Worm (Caenorhabditis elegans) whole organism, young adult: ENCODE results near the gene clec-166.

Experiments
- B0019.2 ChIP-seq: fragments of 200-800 bp; sonication (Bioruptor generic); conservative IDR thresholded peaks from 2 replicates; pipeline ENCODE4 v1.3.6; 2022; ENCODE audit warnings: missing genetic modification reagents, missing genetic modification characterization, missing compliant biosample characterization
- C17E4.6 ChIP-seq: fragments of 200-800 bp; sonication (Bioruptor generic); IDR thresholded peaks from 2 replicates; pipeline ENCODE4 v1.3.6; 2022; ENCODE audit warnings: missing genetic modification reagents, missing genetic modification characterization, missing compliant biosample characterization
- F23B12.7 ChIP-seq: sonication (generic microtip); optimal IDR thresholded peaks from 2 replicates; lab custom pipeline; 2017; ENCODE audit warnings: missing genetic modification characterization, mild to moderate bottlenecking, missing compliant biosample characterization, antibody characterized with exemption, moderate library complexity; ENCODE audit not compliant: insufficient read depth
- F37B4.10 ChIP-seq: fragments of 200-800 bp; sonication (Bioruptor generic); IDR thresholded peaks from 2 replicates; pipeline ENCODE4 v1.3.6; 2022; ENCODE audit warnings: missing genetic modification characterization, missing compliant biosample characterization
- F49E8.2 ChIP-seq: sonication (generic microtip); optimal IDR thresholded peaks from 3 replicates; lab custom pipeline; 2017; ENCODE audit warnings: missing genetic modification characterization, mild to moderate bottlenecking, missing compliant biosample characterization, antibody characterized with exemption, moderate library complexity; ENCODE audit not compliant: insufficient read depth
- F57A8.1 ChIP-seq: fragments of 200-800 bp; sonication (Bioruptor generic); optimal IDR thresholded peaks from 2 replicates; lab custom pipeline; 2018; ENCODE audit warnings: mild to moderate bottlenecking, missing genetic modification characterization, moderate library complexity, missing compliant biosample characterization
- F57C9.4 ChIP-seq: sonication (generic microtip); optimal IDR thresholded peaks from 2 replicates; lab custom pipeline; 2017; ENCODE audit warnings: mild to moderate bottlenecking, missing genetic modification characterization, missing compliant biosample characterization
- K11D2.4 ChIP-seq: fragments of 200-800 bp; sonication (Bioruptor generic); IDR thresholded peaks from 2 replicates; pipeline ENCODE4 v1.3.6; 2022; ENCODE audit warnings: missing genetic modification reagents, missing genetic modification characterization, missing compliant biosample characterization
- T07F8.4 ChIP-seq: sonication (generic microtip); optimal IDR thresholded peaks from 2 replicates; lab custom pipeline; 2016; ENCODE audit warnings: mild to moderate bottlenecking, missing genetic modification characterization, moderate library complexity, missing compliant biosample characterization
- Y53F4B.3 ChIP-seq: fragments of 200-800 bp; sonication (Bioruptor generic); IDR thresholded peaks from 2 replicates; pipeline ENCODE4 v1.3.6; 2022; ENCODE audit warnings: missing genetic modification reagents, missing genetic modification characterization, missing compliant biosample characterization
- Y95B8A.8 ChIP-seq: fragments of 200-800 bp; sonication (Bioruptor generic); IDR thresholded peaks from 2 replicates; pipeline ENCODE4 v1.3.6; 2022; ENCODE audit warnings: missing genetic modification reagents, missing genetic modification characterization, missing compliant biosample characterization
- ZK185.1 ChIP-seq: sonication (generic microtip); optimal IDR thresholded peaks from 2 replicates; lab custom pipeline; 2016; ENCODE audit warnings: mild to moderate bottlenecking, missing genetic modification characterization, missing compliant biosample characterization; ENCODE audit not compliant: poor library complexity, severe bottlenecking
- ama-1 ChIP-seq, 3 experiments: fragments of 150-350 bp in 1 of 3; sonication (generic microtip) in 2 of 3; optimal IDR thresholded peaks; 2 replicates each; lab custom pipeline; 2014 to 2018; ENCODE audit warnings: missing biosample characterization in 2 of 3, missing genetic modification characterization in 2 of 3, missing genetic modification reagents in 2 of 3
- aptf-2 ChIP-seq: fragments of 200-800 bp; sonication (Bioruptor generic); conservative IDR thresholded peaks from 2 replicates; pipeline ENCODE4 v1.3.6; 2022; ENCODE audit warnings: missing genetic modification reagents, missing genetic modification characterization, missing compliant biosample characterization
- athp-1 ChIP-seq: sonication (generic microtip); optimal IDR thresholded peaks from 2 replicates; lab custom pipeline; 2017; ENCODE audit warnings: mild to moderate bottlenecking, missing genetic modification characterization, missing compliant biosample characterization
- attf-3 ChIP-seq: fragments of 200-800 bp; sonication (Bioruptor generic); conservative IDR thresholded peaks from 2 replicates; pipeline ENCODE4 v1.3.6; 2022; ENCODE audit warnings: missing genetic modification reagents, missing genetic modification characterization, missing compliant biosample characterization
- bed-2 ChIP-seq: fragments of 200-800 bp; sonication (Bioruptor generic); IDR thresholded peaks from 2 replicates; pipeline ENCODE4 v1.3.6; 2022; ENCODE audit warnings: missing genetic modification reagents, missing genetic modification characterization, missing compliant biosample characterization
- ceh-27 ChIP-seq: fragments of 200-800 bp; sonication (Bioruptor generic); optimal IDR thresholded peaks from 2 replicates; lab custom pipeline; 2018; ENCODE audit warnings: mild to moderate bottlenecking, missing genetic modification characterization, moderate library complexity, missing compliant biosample characterization
- ceh-58 ChIP-seq: fragments of 200-800 bp; sonication (Bioruptor generic); IDR thresholded peaks from 2 replicates; pipeline ENCODE4 v1.3.6; 2022; ENCODE audit warnings: missing genetic modification characterization, missing compliant biosample characterization
- ceh-79 ChIP-seq: sonication (generic microtip); optimal IDR thresholded peaks from 2 replicates; lab custom pipeline; 2017; ENCODE audit warnings: mild to moderate bottlenecking, missing genetic modification characterization, missing compliant biosample characterization
- egl-44 ChIP-seq: fragments of 200-800 bp; sonication (Bioruptor generic); IDR thresholded peaks from 2 replicates; pipeline ENCODE4 v1.3.6; 2022; ENCODE audit warnings: missing genetic modification reagents, missing genetic modification characterization, missing compliant biosample characterization
- ekl-4 ChIP-seq: fragments of 200-800 bp; sonication (Bioruptor generic); IDR thresholded peaks from 2 replicates; pipeline ENCODE4 v1.3.6; 2022; ENCODE audit warnings: missing genetic modification reagents, missing genetic modification characterization, missing compliant biosample characterization
- ets-4 ChIP-seq: fragments of 200-800 bp; sonication (Bioruptor generic); optimal IDR thresholded peaks from 2 replicates; lab custom pipeline; 2018; ENCODE audit warnings: mild to moderate bottlenecking, missing genetic modification characterization, missing compliant biosample characterization
- gei-17 ChIP-seq: fragments of 200-800 bp; sonication (Bioruptor generic); optimal IDR thresholded peaks from 2 replicates; lab custom pipeline; 2018; ENCODE audit warnings: mild to moderate bottlenecking, missing genetic modification characterization, missing compliant biosample characterization
- hlh-12 ChIP-seq: sonication (generic microtip); optimal IDR thresholded peaks from 2 replicates; lab custom pipeline; 2016; ENCODE audit warnings: missing genetic modification characterization, missing compliant biosample characterization
- hlh-26 ChIP-seq: fragments of 200-800 bp; sonication (Bioruptor generic); conservative IDR thresholded peaks from 2 replicates; pipeline ENCODE4 v1.3.6; 2022; ENCODE audit warnings: missing genetic modification reagents, missing genetic modification characterization, missing compliant biosample characterization
- hmg-1.2 ChIP-seq: fragments of 200-800 bp; sonication (Bioruptor generic); IDR thresholded peaks from 2 replicates; pipeline ENCODE4 v1.3.6; 2022; ENCODE audit warnings: missing genetic modification reagents, missing genetic modification characterization, missing compliant biosample characterization
- hmg-20 ChIP-seq: fragments of 200-800 bp; sonication (Bioruptor generic); IDR thresholded peaks from 2 replicates; pipeline ENCODE4 v1.3.6; 2022; ENCODE audit warnings: missing genetic modification reagents, missing genetic modification characterization, missing compliant biosample characterization
- lag-1 ChIP-seq: fragments of 200-800 bp; sonication (Bioruptor generic); IDR thresholded peaks from 2 replicates; pipeline ENCODE4 v1.3.6; 2022; ENCODE audit warnings: missing genetic modification reagents, missing genetic modification characterization, missing compliant biosample characterization
- let-526 ChIP-seq: fragments of 200-800 bp; sonication (Bioruptor generic); IDR thresholded peaks from 2 replicates; pipeline ENCODE4 v1.3.6; 2022; ENCODE audit warnings: missing genetic modification reagents, missing genetic modification characterization, missing compliant biosample characterization
- let-607 ChIP-seq, 2 experiments: fragments of 200-800 bp in 1 of 2; sonication (Bioruptor generic) in 1 of 2; sonication (generic microtip) in 1 of 2; optimal IDR thresholded peaks; 2 replicates each; lab custom pipeline; 2016 to 2018; ENCODE audit warnings: mild to moderate bottlenecking in 2 of 2, missing compliant biosample characterization in 2 of 2, missing genetic modification characterization in 2 of 2, moderate library complexity in 2 of 2, missing genotype in 1 of 2
- lin-40 ChIP-seq: sonication (generic microtip); optimal IDR thresholded peaks from 2 replicates; lab custom pipeline; 2016; ENCODE audit warnings: missing genetic modification characterization, mild to moderate bottlenecking, missing compliant biosample characterization, missing genotype, missing genetic modification reagents
- lin-54 ChIP-seq: fragments of 200-800 bp; sonication (Bioruptor generic); optimal IDR thresholded peaks from 2 replicates; lab custom pipeline; 2018; ENCODE audit warnings: mild to moderate bottlenecking, missing genetic modification characterization, missing compliant biosample characterization
- lir-1 ChIP-seq: fragments of 200-800 bp; sonication (Bioruptor generic); conservative IDR thresholded peaks from 2 replicates; pipeline ENCODE4 v1.3.6; 2022; ENCODE audit warnings: missing genetic modification reagents, missing genetic modification characterization, missing compliant biosample characterization
- madf-6 ChIP-seq: fragments of 200-800 bp; sonication (Bioruptor generic); IDR thresholded peaks from 2 replicates; pipeline ENCODE4 v1.3.6; 2022; ENCODE audit warnings: missing genetic modification reagents, missing genetic modification characterization, missing compliant biosample characterization
- madf-8 ChIP-seq: fragments of 200-800 bp; sonication (Bioruptor generic); conservative IDR thresholded peaks from 2 replicates; pipeline ENCODE4 v1.3.6; 2022; ENCODE audit warnings: missing genetic modification reagents, missing genetic modification characterization, missing compliant biosample characterization
- nfyb-1 ChIP-seq: fragments of 200-800 bp; sonication (Bioruptor generic); IDR thresholded peaks from 2 replicates; pipeline ENCODE4 v1.3.6; 2022; ENCODE audit warnings: missing genetic modification reagents, missing genetic modification characterization, missing compliant biosample characterization
- nhr-179 ChIP-seq: sonication (generic microtip); optimal IDR thresholded peaks from 2 replicates; lab custom pipeline; 2016; ENCODE audit warnings: mild to moderate bottlenecking, missing genetic modification characterization, missing compliant biosample characterization
- nhr-90 ChIP-seq: sonication (generic microtip); optimal IDR thresholded peaks from 2 replicates; lab custom pipeline; 2016; ENCODE audit warnings: missing genotype, mild to moderate bottlenecking, missing genetic modification characterization, missing compliant biosample characterization
- pbrm-1 ChIP-seq: fragments of 200-800 bp; sonication (Bioruptor generic); IDR thresholded peaks from 2 replicates; pipeline ENCODE4 v1.3.6; 2022; ENCODE audit warnings: missing genetic modification reagents, missing genetic modification characterization, missing compliant biosample characterization
- sptf-2 ChIP-seq: fragments of 200-800 bp; sonication (Bioruptor generic); optimal IDR thresholded peaks from 2 replicates; lab custom pipeline; 2018; ENCODE audit warnings: mild to moderate bottlenecking, missing genetic modification characterization, missing compliant biosample characterization
- tbp1 ChIP-seq: fragments of 200-800 bp; sonication (Bioruptor generic); optimal IDR thresholded peaks from 2 replicates; lab custom pipeline; 2018; ENCODE audit warnings: mild to moderate bottlenecking, missing genetic modification characterization, missing compliant biosample characterization
- tbx-9 ChIP-seq: sonication (generic microtip); optimal IDR thresholded peaks from 2 replicates; lab custom pipeline; 2016; ENCODE audit warnings: borderline replicate concordance, missing genetic modification characterization, inconsistent platforms, missing compliant biosample characterization
- unc-62 ChIP-seq: fragments of 150-350 bp; optimal IDR thresholded peaks from 2 replicates; lab custom pipeline; 2014; ENCODE audit warnings: missing biosample characterization, missing genetic modification reagents, missing genetic modification characterization
- xnd-1 ChIP-seq: sonication (generic microtip); optimal IDR thresholded peaks from 2 replicates; lab custom pipeline; 2016; ENCODE audit warnings: missing genotype, missing genetic modification reagents, missing genetic modification characterization, missing compliant biosample characterization
- ztf-22 ChIP-seq: fragments of 200-800 bp; sonication (Bioruptor generic); optimal IDR thresholded peaks from 2 replicates; lab custom pipeline; 2018; ENCODE audit warnings: mild to moderate bottlenecking, missing genetic modification characterization, moderate library complexity, missing compliant biosample characterization
- ztf-25 ChIP-seq: fragments of 200-800 bp; sonication (Bioruptor generic); IDR thresholded peaks from 2 replicates; pipeline ENCODE4 v1.3.6; 2022; ENCODE audit warnings: missing genetic modification reagents, missing genetic modification characterization, missing compliant biosample characterization
- ztf-28 ChIP-seq: fragments of 200-800 bp; sonication (Bioruptor generic); IDR thresholded peaks from 2 replicates; pipeline ENCODE4 v1.3.6; 2022; ENCODE audit warnings: missing genetic modification reagents, missing genetic modification characterization, missing compliant biosample characterization

clec-166 gene

DNA sequence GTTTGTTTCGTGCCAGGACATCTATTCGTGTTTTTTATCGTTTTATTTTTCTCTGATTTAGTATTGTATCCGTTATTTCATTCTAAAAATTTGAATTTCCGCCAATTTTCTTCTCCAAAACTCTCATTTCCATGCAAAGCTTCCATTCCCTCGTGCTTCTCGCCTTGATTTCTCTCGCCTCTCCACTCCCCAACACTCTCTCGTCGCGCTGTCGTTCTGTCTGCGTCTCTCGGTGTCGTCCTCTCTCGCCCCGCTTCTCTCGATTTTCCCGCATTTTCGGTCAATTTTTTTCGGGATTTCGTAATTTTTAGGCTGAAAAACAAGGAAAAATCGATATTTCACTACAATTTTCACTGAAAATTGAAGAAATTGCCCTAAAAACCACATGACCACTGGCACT is 23.4 kb upstream of the clec-166 start, which contains the start of gene C09E9.1:
TSS of gene C09E9.1 (plus strand) at position 286 of the 400 bp plus-strand sequence.
- TF ChIP-seq hmg-1.2 (GFP tag; lab: Robert Waterston, UW) (peak; percentile 99), attf-3 (GFP tag; lab: Robert Waterston, UW) (peak; percentile 53), lir-1 (GFP tag; lab: Robert Waterston, UW) (no peak), hmg-20 (no peak), madf-6 (peak; percentile 67), unc-62 (GFP tag; lab: Kevin White, UChicago) (no peak), ZK185.1 (tag; lab: Kevin White, UChicago) (no peak), athp-1 (tag; lab: Kevin White, UChicago) (no peak), nhr-90 (no peak), sptf-2 (GFP tag; lab: Kevin White, UChicago) (no peak), aptf-2 (GFP tag; lab: Robert Waterston, UW) (no peak), pbrm-1 (GFP tag; lab: Robert Waterston, UW) (peak; percentile 53; the same call in 1 of the 2 replicates), F57C9.4 (tag; lab: Kevin White, UChicago) (no peak), ceh-27 (peak; percentile 9), nfyb-1 (GFP tag; lab: Robert Waterston, UW) (0 out of 2 replicates have a peak, but pooled peaks have one; percentile 24), tbp1 (GFP tag; lab: Kevin White, UChicago) (no peak), hlh-12 (no peak), lin-54 (peak; percentile 79), K11D2.4 (GFP tag; lab: Robert Waterston, UW) (no peak), Y53F4B.3 (GFP tag; lab: Robert Waterston, UW) (no peak), F57A8.1 (GFP tag; lab: Kevin White, UChicago) (no peak), F23B12.7 (tag; lab: Kevin White, UChicago) (peak; percentile 19), xnd-1 (tag; lab: Kevin White, UChicago) (no peak), F37B4.10 (no peak), tbx-9 (tag; lab: Kevin White, UChicago) (no peak), B0019.2 (GFP tag; lab: Robert Waterston, UW) (0 out of 2 replicates have a peak, but pooled peaks have one; percentile 24), hlh-26 (GFP tag; lab: Robert Waterston, UW) (no peak), madf-8 (GFP tag; lab: Robert Waterston, UW) (peak; percentile 34; the same call in 1 of the 2 replicates), C17E4.6 (GFP tag; lab: Robert Waterston, UW) (no peak), let-607 (tag; optimal IDR thresholded peaks at IDR 0.05; lab: Kevin White, UChicago) (no peak), let-526 (GFP tag; lab: Robert Waterston, UW) (no peak), F49E8.2 (peak; percentile 37), ets-4 (GFP tag; lab: Kevin White, UChicago) (no peak), nhr-179 (tag; lab: Kevin White, UChicago) (no peak), ekl-4 (GFP tag; lab: Robert Waterston, UW) (peak; percentile 61), T07F8.4 (tag; lab: Kevin White, UChicago) (no peak), lag-1 (GFP tag; lab: Robert Waterston, UW) (no peak), ztf-25 (GFP tag; lab: Robert Waterston, UW) (no peak), bed-2 (GFP tag; lab: Robert Waterston, UW) (no peak), ceh-58 (GFP tag; lab: Robert Waterston, UW) (no peak), Y95B8A.8 (GFP tag; lab: Robert Waterston, UW) (no peak), gei-17 (GFP tag; lab: Kevin White, UChicago) (no peak), ama-1 (optimal IDR thresholded peaks at IDR 0.05; lab: Kevin White, UChicago) (no peak), ama-1 (GFP tag; optimal IDR thresholded peaks at IDR 0.05; lab: Kevin White, UChicago) (no peak), ceh-79 (tag; lab: Kevin White, UChicago) (no peak), ztf-22 (GFP tag; lab: Kevin White, UChicago) (no peak), ztf-28 (GFP tag; lab: Robert Waterston, UW) (no peak), lin-40 (no peak), egl-44 (no peak)
